Worm (Caenorhabditis elegans): Measurements from ENCODE around the gene lst-2.

ce11 chrX:4376801-4377200 lies 6.4 kb downstream of the lst-2 start, which contains the start of gene R160.2:
- TF ChIP-seq K12H6.12 (tag; optimal IDR thresholded peaks at IDR 0.05) (no peak), efl-1 (GFP tag; optimal IDR thresholded peaks at IDR 0.05) (no peak), zfh-2 (GFP tag; conservative IDR thresholded peaks at IDR 0.05) (no peak), ama-1 (optimal IDR thresholded peaks at IDR 0.05) (no peak), ama-1 (GFP tag; optimal IDR thresholded peaks at IDR 0.05) (no peak), unc-62 (GFP tag; optimal IDR thresholded peaks at IDR 0.05) (no peak), D2030.7 (GFP tag; IDR thresholded peaks at IDR 0.05) (no peak), pha-4 (tag; optimal IDR thresholded peaks at IDR 0.05) (no peak), F10E7.11 (tag; optimal IDR thresholded peaks at IDR 0.05) (no peak), unc-130 (GFP tag; optimal IDR thresholded peaks at IDR 0.05) (no peak), nfya-1 (tag; optimal IDR thresholded peaks at IDR 0.05; ENCODE audit: borderline replicate concordance, insufficient read depth) (no peak), hsf-1 (GFP tag; IDR thresholded peaks at IDR 0.05) (no peak), lin-54 (GFP tag; optimal IDR thresholded peaks at IDR 0.05) (no peak), chd-7 (tag; optimal IDR thresholded peaks at IDR 0.05) (no peak)

Measured in whole organism, young adult.